Worm (Caenorhabditis elegans): Measurements from ENCODE around the gene svh-2.
A peak's percentile ranks its signal among the peaks of the same experiment; 100 is the strongest.

The svh-2 gene

ce11 chrX:6551679-6552078 lies 1.4 kb upstream of the svh-2 start (continued):
- TF ChIP-seq arid-1 (GFP tag; conservative IDR thresholded peaks at IDR 0.05) (no peak), nhr-41 (GFP tag; IDR thresholded peaks at IDR 0.05) (no peak), mxl-2 (GFP tag; conservative IDR thresholded peaks at IDR 0.05) (no peak), egl-43 (GFP tag; IDR thresholded peaks at IDR 0.05) (no peak), nhr-10 (tag; optimal IDR thresholded peaks at IDR 0.05) (no peak), nhr-25 (tag; optimal IDR thresholded peaks at IDR 0.05; ENCODE audit: borderline replicate concordance, insufficient read depth) (no peak), lin-13 (GFP tag; optimal IDR thresholded peaks at IDR 0.05) (no peak), nhr-48 (tag; optimal IDR thresholded peaks at IDR 0.05) (no peak), zfp-3 (GFP tag; conservative IDR thresholded peaks at IDR 0.05) (no peak), unc-39 (tag; optimal IDR thresholded peaks at IDR 0.05) (no peak), zag-1 (tag; optimal IDR thresholded peaks at IDR 0.05) (no peak), nhr-28 (tag; optimal IDR thresholded peaks at IDR 0.05) (peak; percentile 72), cey-2 (tag; optimal IDR thresholded peaks at IDR 0.05; ENCODE audit: borderline replicate concordance, insufficient read depth) (no peak), lim-7 (GFP tag; IDR thresholded peaks at IDR 0.05) (no peak), R02D3.7 (tag; optimal IDR thresholded peaks at IDR 0.05) (no peak), nhr-111 (GFP tag; optimal IDR thresholded peaks at IDR 0.05) (no peak), zip-2 (tag; optimal IDR thresholded peaks at IDR 0.05) (no peak), dmd-9 (GFP tag; IDR thresholded peaks at IDR 0.05) (no peak), ZK546.5 (tag; optimal IDR thresholded peaks at IDR 0.05) (no peak), ceh-20 (GFP tag; IDR thresholded peaks at IDR 0.05) (no peak), hlh-30 (tag; optimal IDR thresholded peaks at IDR 0.05; ENCODE audit: insufficient read depth) (peak; percentile 17), skn-1 (tag; optimal IDR thresholded peaks at IDR 0.05) (no peak), rbr-2 (tag; optimal IDR thresholded peaks at IDR 0.05) (no peak), daf-8 (GFP tag; IDR thresholded peaks at IDR 0.05) (no peak), hlh-11 (tag; optimal IDR thresholded peaks at IDR 0.05) (peak; percentile 59), mep-1 (tag; optimal IDR thresholded peaks at IDR 0.05) (no peak), lir-3 (tag; optimal IDR thresholded peaks at IDR 0.05) (no peak), nhr-6 (tag; optimal IDR thresholded peaks at IDR 0.05) (no peak), daf-16 (GFP tag; optimal IDR thresholded peaks at IDR 0.05) (no peak), daf-16 (tag; optimal IDR thresholded peaks at IDR 0.05) (peak; percentile 61), T20F7.1 (GFP tag; optimal IDR thresholded peaks at IDR 0.05) (no peak), ceh-28 (tag; optimal IDR thresholded peaks at IDR 0.05) (no peak), lin-38 (GFP tag; IDR thresholded peaks at IDR 0.05) (no peak), lsy-2 (tag; optimal IDR thresholded peaks at IDR 0.05) (peak in 1 of 2 experiments; percentile 4), hif-1 (tag; optimal IDR thresholded peaks at IDR 0.05) (no peak), zip-11 (GFP tag; IDR thresholded peaks at IDR 0.05) (no peak), attf-4 (tag; optimal IDR thresholded peaks at IDR 0.05) (no peak), nhr-76 (tag; optimal IDR thresholded peaks at IDR 0.05) (no peak), ZK337.2 (GFP tag; IDR thresholded peaks at IDR 0.05) (no peak), daf-19 (GFP tag; conservative IDR thresholded peaks at IDR 0.05) (no peak), F44E2.7 (GFP tag; IDR thresholded peaks at IDR 0.05) (no peak), T26A8.4 (GFP tag; IDR thresholded peaks at IDR 0.05) (no peak), nhr-42 (GFP tag; IDR thresholded peaks at IDR 0.05) (no peak), mdl-1 (tag; optimal IDR thresholded peaks at IDR 0.05) (no peak), lin-29 (GFP tag; IDR thresholded peaks at IDR 0.05) (no peak), F26F4.8 (GFP tag; conservative IDR thresholded peaks at IDR 0.05) (no peak), madf-9 (GFP tag; conservative IDR thresholded peaks at IDR 0.05) (no peak), duxl-1 (tag; optimal IDR thresholded peaks at IDR 0.05; ENCODE audit: poor library complexity) (no peak), pha-4 (GFP tag; IDR thresholded peaks at IDR 0.05) (no peak), pha-4 (tag; optimal IDR thresholded peaks at IDR 0.05) (no peak)
